Worm (Caenorhabditis elegans): ENCODE measurements around the gene C45G9.5.

- no peak for TF ChIP-seq ama-1 (optimal IDR thresholded peaks at IDR 0.05)
- TF ChIP-seq nhr-77 (tag; optimal IDR thresholded peaks at IDR 0.05) = no peak
- TF ChIP-seq aly-2 (tag; optimal IDR thresholded peaks at IDR 0.05) = no peak
Measured at ce11 chrIII:5027219-5027618, 20.7 kb upstream of the C45G9.5 start.

Data from whole organism, L2 larva.